Worm (Caenorhabditis elegans): ENCODE results near the gene F58G1.7.

DNA sequence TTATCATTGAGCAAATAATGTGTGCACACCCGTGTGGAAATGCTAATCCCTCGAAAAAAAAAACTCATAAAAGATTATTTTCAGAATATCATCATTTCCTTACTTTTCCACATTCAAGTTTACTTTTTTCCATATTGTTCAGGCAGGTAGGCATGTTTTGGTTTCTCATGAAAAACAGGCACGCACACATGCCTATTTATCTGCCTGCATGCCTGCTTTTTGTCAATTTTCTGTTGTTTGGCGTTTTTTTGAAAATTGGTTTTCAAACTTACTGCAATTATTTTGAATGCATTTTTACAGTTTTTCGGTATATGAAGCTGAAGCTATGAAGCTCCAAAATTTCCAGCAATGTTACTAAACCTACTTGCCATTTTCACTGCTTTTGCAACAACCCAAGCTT, 50.1 kb downstream of the F58G1.7 start, which contains the start of gene clec-64:
- TF ChIP-seq unc-55 (GFP tag; optimal IDR thresholded peaks at IDR 0.05) (no peak), ama-1 (optimal IDR thresholded peaks at IDR 0.05) (no peak), dmd-4 (tag; optimal IDR thresholded peaks at IDR 0.05; ENCODE audit: borderline replicate concordance) (no peak), ceh-34 (tag; optimal IDR thresholded peaks at IDR 0.05) (no peak), madf-2 (tag; optimal IDR thresholded peaks at IDR 0.05) (no peak), unc-42 (tag; optimal IDR thresholded peaks at IDR 0.05) (no peak), nfya-1 (tag; optimal IDR thresholded peaks at IDR 0.05) (no peak), nhr-11 (tag; optimal IDR thresholded peaks at IDR 0.05) (no peak), dve-1 (tag; optimal IDR thresholded peaks at IDR 0.05) (no peak), fkh-10 (GFP tag; optimal IDR thresholded peaks at IDR 0.05) (no peak), unc-3 (GFP tag; conservative IDR thresholded peaks at IDR 0.05) (no peak), unc-3 (tag; optimal IDR thresholded peaks at IDR 0.05) (no peak), tbx-2 (tag; optimal IDR thresholded peaks at IDR 0.05) (no peak), elt-2 (tag; optimal IDR thresholded peaks at IDR 0.05) (no peak)

Data from whole organism, late embryonic.